Fruit fly (Drosophila melanogaster) whole organism, adult: ENCODE results near the gene CG32079.

Source experiments
- CG11617 ChIP-seq: fragments of 200-800 bp; sonication (Bioruptor generic); optimal IDR thresholded peaks from 2 replicates; lab custom pipeline; 2017; ENCODE audit warnings: mild to moderate bottlenecking, missing biosample characterization, missing genetic modification reagents, missing genetic modification characterization
- CG12768 ChIP-seq: fragments of 200-800 bp; sonication (Bioruptor generic); optimal IDR thresholded peaks from 2 replicates; lab custom pipeline; 2017; ENCODE audit warnings: missing biosample characterization, missing genetic modification characterization, mild to moderate bottlenecking, moderate library complexity, missing genetic modification reagents
- CG14711 ChIP-seq: fragments of 200-800 bp; sonication (Bioruptor generic); optimal IDR thresholded peaks from 2 replicates; lab custom pipeline; 2018; ENCODE audit warnings: missing biosample characterization, mild to moderate bottlenecking, missing genetic modification characterization, moderate library complexity
- CG1620 ChIP-seq: fragments of 200-800 bp; sonication (Bioruptor generic); optimal IDR thresholded peaks from 2 replicates; lab custom pipeline; 2016; ENCODE audit warnings: missing biosample characterization, missing genetic modification characterization
- CG33017 ChIP-seq: fragments of 200-800 bp; sonication (Bioruptor generic); optimal IDR thresholded peaks from 2 replicates; lab custom pipeline; 2018; ENCODE audit warnings: missing biosample characterization, mild to moderate bottlenecking, missing genetic modification characterization, moderate library complexity
- CG5204 ChIP-seq: fragments of 200-800 bp; sonication (Bioruptor generic); optimal IDR thresholded peaks from 2 replicates; lab custom pipeline; 2016; ENCODE audit warnings: missing biosample characterization, missing genetic modification characterization
- CG7045 ChIP-seq: fragments of 200-800 bp; sonication (Bioruptor generic); optimal IDR thresholded peaks from 2 replicates; lab custom pipeline; 2017; ENCODE audit warnings: missing biosample characterization, mild to moderate bottlenecking, missing genetic modification characterization
- CG7101 ChIP-seq: fragments of 200-800 bp; sonication (Bioruptor generic); optimal IDR thresholded peaks from 2 replicates; lab custom pipeline; 2018; ENCODE audit warnings: missing biosample characterization, mild to moderate bottlenecking, missing genetic modification characterization, moderate library complexity
- Clk ChIP-seq: fragments of 200-800 bp; sonication (Bioruptor generic); optimal IDR thresholded peaks from 2 replicates; lab custom pipeline; 2017; ENCODE audit warnings: missing biosample characterization, missing genetic modification characterization
- Crg-1 ChIP-seq: fragments of 200-800 bp; sonication (Bioruptor generic); optimal IDR thresholded peaks from 2 replicates; lab custom pipeline; 2016; ENCODE audit warnings: missing biosample characterization, missing genetic modification characterization
- Hr96 ChIP-seq: fragments of 200-800 bp; sonication (Bioruptor generic); optimal IDR thresholded peaks from 2 replicates; lab custom pipeline; 2016; ENCODE audit warnings: missing biosample characterization, missing genetic modification characterization
- Mnt ChIP-seq: fragments of 200-800 bp; sonication (Bioruptor generic); optimal IDR thresholded peaks from 2 replicates; lab custom pipeline; 2016; ENCODE audit warnings: missing biosample characterization, mild to moderate bottlenecking, missing genetic modification characterization
- bab1 ChIP-seq: fragments of 200-800 bp; sonication (Bioruptor generic); optimal IDR thresholded peaks from 3 replicates; lab custom pipeline; 2019; ENCODE audit warnings: missing biosample characterization, mild to moderate bottlenecking, missing genetic modification characterization, moderate library complexity
- cic ChIP-seq: fragments of 200-800 bp; sonication (Bioruptor generic); optimal IDR thresholded peaks from 2 replicates; lab custom pipeline; 2017; ENCODE audit warnings: missing biosample characterization, mild to moderate bottlenecking, missing genetic modification characterization, moderate library complexity
- cnc ChIP-seq, 2 experiments: fragments of >200 bp; optimal IDR thresholded peaks; 2 replicates each; lab custom pipeline; 2017
- kay ChIP-seq: fragments of 200-800 bp; sonication (Bioruptor generic); peaks from one replicate; lab custom pipeline; 2016; ENCODE audit warnings: missing biosample characterization, missing genetic modification characterization, borderline replicate concordance
- ovo ChIP-seq: fragments of 200-800 bp; sonication (Bioruptor generic); optimal IDR thresholded peaks from 2 replicates; lab custom pipeline; 2016; ENCODE audit warnings: missing biosample characterization, missing genetic modification characterization
- pad ChIP-seq: fragments of 200-800 bp; sonication (Bioruptor generic); optimal IDR thresholded peaks from 3 replicates; lab custom pipeline; 2017; ENCODE audit warnings: missing biosample characterization, missing genetic modification characterization, mild to moderate bottlenecking, moderate library complexity, missing genetic modification reagents
- tj ChIP-seq: fragments of 200-800 bp; sonication (Bioruptor generic); optimal IDR thresholded peaks from 3 replicates; lab custom pipeline; 2017; ENCODE audit warnings: missing biosample characterization, mild to moderate bottlenecking, missing genetic modification characterization, moderate library complexity
- toe ChIP-seq: fragments of 200-800 bp; sonication (Bioruptor generic); optimal IDR thresholded peaks from 2 replicates; lab custom pipeline; 2016; ENCODE audit warnings: missing biosample characterization, missing genetic modification characterization

The CG32079 gene

DNA sequence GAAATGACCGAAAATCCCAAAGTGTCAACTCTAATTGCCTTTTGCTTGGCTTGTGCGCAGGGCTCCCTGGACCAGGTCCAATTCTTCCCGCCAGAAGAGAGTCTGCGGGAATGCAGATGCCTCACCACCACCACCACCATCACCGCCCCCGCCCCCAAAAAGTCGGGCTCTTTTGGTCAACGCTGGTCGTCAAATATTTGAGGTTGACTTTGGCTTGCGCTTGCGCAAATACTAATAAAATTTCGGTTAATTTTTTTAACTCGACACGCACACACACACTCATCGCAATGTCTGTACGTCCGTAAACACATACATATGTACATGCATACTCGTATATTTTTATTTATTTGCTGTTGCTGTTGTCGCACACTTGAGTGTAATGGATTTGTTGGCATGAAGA is 21.4 kb upstream of the CG32079 start:
- TF ChIP-seq Mnt (GFP tag; lab: Kevin White, UChicago): no peak
- no peak for TF ChIP-seq CG12768
- no peak for TF ChIP-seq CG11617 (GFP tag; lab: Kevin White, UChicago)
- no peak for TF ChIP-seq CG14711
- no peak for TF ChIP-seq bab1
- TF ChIP-seq CG7101 (tag; lab: Kevin White, UChicago): no peak
- no peak for TF ChIP-seq CG1620 (GFP tag; lab: Kevin White, UChicago)
- TF ChIP-seq cic (GFP tag; lab: Kevin White, UChicago): no peak
- no peak for TF ChIP-seq CG7045 (GFP tag; lab: Kevin White, UChicago)
- no peak for TF ChIP-seq Crg-1 (GFP tag; lab: Kevin White, UChicago)
- TF ChIP-seq kay (GFP tag; lab: Kevin White, UChicago): no peak
- TF ChIP-seq Clk (GFP tag; lab: Kevin White, UChicago): no peak
- no peak for TF ChIP-seq CG5204

DNA sequence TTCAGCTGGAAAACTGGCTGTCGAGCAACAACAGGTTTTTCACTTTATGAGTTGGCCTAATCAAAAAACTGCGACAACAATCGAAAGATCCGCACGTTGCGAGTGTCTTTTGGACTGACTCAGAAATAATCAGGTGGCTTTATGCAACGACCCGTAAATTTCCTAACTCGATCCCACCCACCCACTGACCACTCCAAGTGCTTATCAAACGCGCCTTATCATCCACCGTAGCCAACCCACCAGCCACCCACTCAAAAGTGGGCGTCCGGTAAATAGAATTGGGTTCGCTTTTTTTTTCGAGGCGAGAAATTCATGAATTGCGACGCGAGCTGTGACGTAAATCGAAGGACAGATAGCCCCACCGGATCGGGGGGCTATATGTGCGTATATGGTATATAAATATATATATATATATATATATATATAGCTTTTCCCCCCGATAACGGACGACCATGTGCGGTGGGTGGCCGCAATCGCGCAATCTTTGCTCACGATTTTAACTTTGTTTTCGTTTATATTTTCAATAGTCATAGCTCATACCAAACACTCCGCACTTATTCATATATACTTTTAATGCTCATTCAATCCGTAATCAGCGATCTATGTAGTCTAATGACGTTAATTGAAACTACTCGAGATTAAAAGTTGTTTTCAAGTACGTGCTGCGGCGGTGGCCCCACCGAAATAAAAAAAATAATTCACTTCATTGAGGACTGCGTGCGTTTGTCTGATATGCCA is 20.5 kb upstream of the CG32079 start:
- TF ChIP-seq CG1620 (GFP tag; lab: Kevin White, UChicago): no peak
- TF ChIP-seq cic (GFP tag; lab: Kevin White, UChicago): peak; percentile 55

DNA sequence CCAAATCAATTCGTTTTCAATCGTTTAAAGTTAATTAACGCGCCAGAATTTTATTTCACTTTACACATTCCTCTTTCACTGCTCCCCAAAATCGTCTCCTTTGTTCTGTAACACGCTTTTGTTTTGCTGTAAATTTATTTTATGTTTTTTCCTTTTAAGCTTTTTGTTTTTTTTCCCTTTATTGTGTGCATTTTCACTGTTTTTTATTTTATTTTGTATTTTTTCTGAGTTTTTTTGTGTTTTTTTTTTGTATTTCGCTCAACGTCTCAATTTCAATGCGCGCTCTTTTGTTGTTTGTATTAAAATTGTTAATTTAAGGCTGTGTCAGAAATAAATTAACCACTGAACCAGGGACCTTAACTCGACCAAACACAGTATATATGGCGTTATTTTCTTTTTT is 18.9 kb upstream of the CG32079 start:
- TF ChIP-seq CG7101 (tag; lab: Kevin White, UChicago) (no peak), Crg-1 (GFP tag; lab: Kevin White, UChicago) (no peak), kay (GFP tag; lab: Kevin White, UChicago) (peak; percentile 10)

DNA sequence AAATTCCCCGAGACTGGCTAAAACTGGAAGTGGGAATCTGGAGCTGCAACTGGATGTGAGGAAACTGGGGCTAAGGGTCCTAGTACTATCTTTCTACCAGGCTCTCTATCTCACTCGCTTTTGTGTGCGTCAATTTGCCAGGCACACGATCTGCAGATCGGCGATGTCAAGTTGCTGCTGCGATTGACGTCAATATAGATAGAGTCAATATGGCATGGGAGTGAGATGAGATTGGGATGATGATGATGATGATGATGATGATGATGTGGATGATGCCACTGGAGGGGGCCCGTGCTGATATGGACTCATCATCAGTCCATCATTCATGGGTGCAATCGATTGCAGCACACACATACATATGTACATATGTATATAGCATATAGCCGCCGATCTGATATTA is 17.6 kb upstream of the CG32079 start:
- TF ChIP-seq CG33017 (no peak), CG5204 (no peak), ovo (GFP tag; lab: Kevin White, UChicago) (no peak), tj (GFP tag; lab: Kevin White, UChicago) (no peak), Hr96 (GFP tag; lab: Kevin White, UChicago) (no peak), CG12768 (no peak), Crg-1 (GFP tag; lab: Kevin White, UChicago) (no peak), CG7045 (GFP tag; lab: Kevin White, UChicago) (no peak), kay (GFP tag; lab: Kevin White, UChicago) (no peak), Clk (GFP tag; lab: Kevin White, UChicago) (no peak)

DNA sequence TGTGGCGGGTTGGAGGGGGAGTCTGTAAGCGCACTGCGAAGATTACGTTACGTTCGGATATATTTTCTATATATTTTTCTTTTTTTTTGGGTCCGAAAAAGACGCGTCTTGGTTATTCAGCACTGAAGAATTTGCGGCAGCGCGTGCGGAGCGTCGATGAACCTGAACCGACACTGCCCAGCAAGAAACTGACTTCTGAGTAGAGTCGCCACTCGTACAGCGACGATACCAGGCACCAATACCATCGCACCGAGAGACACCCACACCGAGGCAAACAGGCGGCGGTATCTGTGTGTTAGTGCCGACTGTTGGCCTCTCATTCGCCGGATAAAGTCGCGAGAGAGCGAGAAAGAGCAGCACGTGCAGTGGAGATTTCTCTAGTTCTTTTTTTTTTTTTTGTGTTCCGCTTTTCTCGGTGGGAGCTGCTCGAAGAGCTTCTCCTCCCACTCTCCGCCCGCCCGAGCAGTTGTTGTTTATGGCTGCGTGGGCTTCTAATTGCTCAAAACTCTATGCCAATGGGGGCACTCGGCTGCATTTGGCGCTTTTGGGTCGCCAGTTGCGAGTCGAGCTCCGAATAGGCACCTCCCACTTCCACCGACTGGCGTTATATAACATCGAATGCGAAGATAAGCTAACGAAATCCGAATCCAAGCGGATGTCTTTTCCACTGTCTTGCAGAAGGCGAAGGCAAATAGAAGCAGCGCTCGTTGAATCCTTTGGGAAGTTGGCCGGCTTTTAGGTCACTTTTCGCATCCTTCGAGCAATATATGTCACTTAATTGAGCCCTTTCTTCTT is 16.2 kb upstream of the CG32079 start, which contains the start of gene klu:
Gene klu, minus strand, starts transcription at position 189 of the 795 bp plus-strand sequence.
- TF ChIP-seq Clk (GFP tag; lab: Kevin White, UChicago) (no peak), ovo (GFP tag; lab: Kevin White, UChicago) (no peak), Hr96 (GFP tag; lab: Kevin White, UChicago) (no peak), CG7101 (tag; lab: Kevin White, UChicago) (no peak), tj (GFP tag; lab: Kevin White, UChicago) (peak; percentile 52), CG11617 (GFP tag; lab: Kevin White, UChicago) (no peak), bab1 (no peak), cic (GFP tag; lab: Kevin White, UChicago) (peak; percentile 75), kay (GFP tag; lab: Kevin White, UChicago) (no peak), CG33017 (peak; percentile 22), toe (GFP tag; lab: Kevin White, UChicago) (no peak), CG12768 (peak; percentile 28), Mnt (GFP tag; lab: Kevin White, UChicago) (peak; percentile 52), CG7045 (GFP tag; lab: Kevin White, UChicago) (peak; percentile 49)

DNA sequence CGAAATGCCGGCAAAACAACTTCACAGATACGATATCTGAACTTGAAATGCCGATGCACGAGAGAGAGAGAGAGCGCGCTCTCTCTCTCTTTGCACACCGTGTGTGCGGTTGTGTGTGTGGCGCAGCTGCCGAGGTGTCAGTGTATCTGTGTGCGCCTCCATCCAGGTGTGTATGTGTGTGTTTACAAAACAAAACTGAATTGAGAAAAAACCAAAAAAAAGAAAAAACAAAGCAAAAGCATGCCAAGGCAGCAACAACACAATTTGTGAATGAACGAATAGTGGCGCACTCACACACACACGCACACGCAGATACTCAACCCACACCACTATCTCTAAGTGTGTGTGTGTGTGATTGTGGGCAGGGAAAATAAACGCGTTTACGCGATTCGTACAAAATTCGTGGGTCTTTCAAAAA is 14.9 kb upstream of the CG32079 start:
- peak; percentile 11 for TF ChIP-seq CG7101 (tag; lab: Kevin White, UChicago)
- no peak for TF ChIP-seq Crg-1 (GFP tag; lab: Kevin White, UChicago)
- TF ChIP-seq ovo (GFP tag; lab: Kevin White, UChicago): peak; percentile 31
- TF ChIP-seq cnc (optimal IDR thresholded peaks at IDR 0.05; lab: Kevin White, UChicago): no peak
- peak; percentile 64 for TF ChIP-seq Hr96 (GFP tag; lab: Kevin White, UChicago)
- peak; percentile 69 for TF ChIP-seq CG11617 (GFP tag; lab: Kevin White, UChicago)
- no peak for TF ChIP-seq kay (GFP tag; lab: Kevin White, UChicago)
- TF ChIP-seq cic (GFP tag; lab: Kevin White, UChicago): peak; percentile 98
- TF ChIP-seq toe (GFP tag; lab: Kevin White, UChicago): peak; percentile 53
- TF ChIP-seq Mnt (GFP tag; lab: Kevin White, UChicago): peak; percentile 72
- no peak for TF ChIP-seq pad
- peak; percentile 82 for TF ChIP-seq CG7045 (GFP tag; lab: Kevin White, UChicago)
- peak; percentile 58 for TF ChIP-seq Clk (GFP tag; lab: Kevin White, UChicago)
- peak; percentile 7 for TF ChIP-seq CG5204
- no peak for TF ChIP-seq CG14711
- TF ChIP-seq tj (GFP tag; lab: Kevin White, UChicago): peak; percentile 70
- no peak for TF ChIP-seq bab1
- TF ChIP-seq CG12768: peak; percentile 92
- no peak for TF ChIP-seq CG1620 (GFP tag; lab: Kevin White, UChicago)
- peak; percentile 36 for TF ChIP-seq CG33017
